Fruit fly (Drosophila melanogaster): Measurements from ENCODE around the gene CG17362.

- TF ChIP-seq EcR (GFP tag; optimal IDR thresholded peaks at IDR 0.05) (no peak), pan (optimal IDR thresholded peaks at IDR 0.05) (no peak)
These were observed 6.9 kb downstream of the CG17362 start, which contains the start of gene CG17364 for dm6 chr3L:13993233-13993741.

Measured in whole organism.